Fruit fly (Drosophila melanogaster) whole organism, adult: ENCODE results near the gene SPE.

Source experiments
- CG11617 ChIP-seq: fragments of 200-800 bp; sonication (Bioruptor generic); optimal IDR thresholded peaks from 2 replicates; lab custom pipeline; 2017; ENCODE audit warnings: mild to moderate bottlenecking, missing biosample characterization, missing genetic modification reagents, missing genetic modification characterization
- CG12768 ChIP-seq: fragments of 200-800 bp; sonication (Bioruptor generic); optimal IDR thresholded peaks from 2 replicates; lab custom pipeline; 2017; ENCODE audit warnings: missing biosample characterization, missing genetic modification characterization, mild to moderate bottlenecking, moderate library complexity, missing genetic modification reagents
- CG14711 ChIP-seq: fragments of 200-800 bp; sonication (Bioruptor generic); optimal IDR thresholded peaks from 2 replicates; lab custom pipeline; 2018; ENCODE audit warnings: missing biosample characterization, mild to moderate bottlenecking, missing genetic modification characterization, moderate library complexity
- CG1620 ChIP-seq: fragments of 200-800 bp; sonication (Bioruptor generic); optimal IDR thresholded peaks from 2 replicates; lab custom pipeline; 2016; ENCODE audit warnings: missing biosample characterization, missing genetic modification characterization
- CG33017 ChIP-seq: fragments of 200-800 bp; sonication (Bioruptor generic); optimal IDR thresholded peaks from 2 replicates; lab custom pipeline; 2018; ENCODE audit warnings: missing biosample characterization, mild to moderate bottlenecking, missing genetic modification characterization, moderate library complexity
- CG5204 ChIP-seq: fragments of 200-800 bp; sonication (Bioruptor generic); optimal IDR thresholded peaks from 2 replicates; lab custom pipeline; 2016; ENCODE audit warnings: missing biosample characterization, missing genetic modification characterization
- CG7045 ChIP-seq: fragments of 200-800 bp; sonication (Bioruptor generic); optimal IDR thresholded peaks from 2 replicates; lab custom pipeline; 2017; ENCODE audit warnings: missing biosample characterization, mild to moderate bottlenecking, missing genetic modification characterization
- CG7101 ChIP-seq: fragments of 200-800 bp; sonication (Bioruptor generic); optimal IDR thresholded peaks from 2 replicates; lab custom pipeline; 2018; ENCODE audit warnings: missing biosample characterization, mild to moderate bottlenecking, missing genetic modification characterization, moderate library complexity
- Clk ChIP-seq: fragments of 200-800 bp; sonication (Bioruptor generic); optimal IDR thresholded peaks from 2 replicates; lab custom pipeline; 2017; ENCODE audit warnings: missing biosample characterization, missing genetic modification characterization
- Crg-1 ChIP-seq: fragments of 200-800 bp; sonication (Bioruptor generic); optimal IDR thresholded peaks from 2 replicates; lab custom pipeline; 2016; ENCODE audit warnings: missing biosample characterization, missing genetic modification characterization
- Hr96 ChIP-seq: fragments of 200-800 bp; sonication (Bioruptor generic); optimal IDR thresholded peaks from 2 replicates; lab custom pipeline; 2016; ENCODE audit warnings: missing biosample characterization, missing genetic modification characterization
- Mnt ChIP-seq: fragments of 200-800 bp; sonication (Bioruptor generic); optimal IDR thresholded peaks from 2 replicates; lab custom pipeline; 2016; ENCODE audit warnings: missing biosample characterization, mild to moderate bottlenecking, missing genetic modification characterization
- bab1 ChIP-seq: fragments of 200-800 bp; sonication (Bioruptor generic); optimal IDR thresholded peaks from 3 replicates; lab custom pipeline; 2019; ENCODE audit warnings: missing biosample characterization, mild to moderate bottlenecking, missing genetic modification characterization, moderate library complexity
- cic ChIP-seq: fragments of 200-800 bp; sonication (Bioruptor generic); optimal IDR thresholded peaks from 2 replicates; lab custom pipeline; 2017; ENCODE audit warnings: missing biosample characterization, mild to moderate bottlenecking, missing genetic modification characterization, moderate library complexity
- cnc ChIP-seq, 2 experiments: fragments of >200 bp; optimal IDR thresholded peaks; 2 replicates each; lab custom pipeline; 2017
- kay ChIP-seq: fragments of 200-800 bp; sonication (Bioruptor generic); peaks from one replicate; lab custom pipeline; 2016; ENCODE audit warnings: missing biosample characterization, missing genetic modification characterization, borderline replicate concordance
- ovo ChIP-seq: fragments of 200-800 bp; sonication (Bioruptor generic); optimal IDR thresholded peaks from 2 replicates; lab custom pipeline; 2016; ENCODE audit warnings: missing biosample characterization, missing genetic modification characterization
- pad ChIP-seq: fragments of 200-800 bp; sonication (Bioruptor generic); optimal IDR thresholded peaks from 3 replicates; lab custom pipeline; 2017; ENCODE audit warnings: missing biosample characterization, missing genetic modification characterization, mild to moderate bottlenecking, moderate library complexity, missing genetic modification reagents
- tj ChIP-seq: fragments of 200-800 bp; sonication (Bioruptor generic); optimal IDR thresholded peaks from 3 replicates; lab custom pipeline; 2017; ENCODE audit warnings: missing biosample characterization, mild to moderate bottlenecking, missing genetic modification characterization, moderate library complexity
- toe ChIP-seq: fragments of 200-800 bp; sonication (Bioruptor generic); optimal IDR thresholded peaks from 2 replicates; lab custom pipeline; 2016; ENCODE audit warnings: missing biosample characterization, missing genetic modification characterization

The SPE gene

DNA sequence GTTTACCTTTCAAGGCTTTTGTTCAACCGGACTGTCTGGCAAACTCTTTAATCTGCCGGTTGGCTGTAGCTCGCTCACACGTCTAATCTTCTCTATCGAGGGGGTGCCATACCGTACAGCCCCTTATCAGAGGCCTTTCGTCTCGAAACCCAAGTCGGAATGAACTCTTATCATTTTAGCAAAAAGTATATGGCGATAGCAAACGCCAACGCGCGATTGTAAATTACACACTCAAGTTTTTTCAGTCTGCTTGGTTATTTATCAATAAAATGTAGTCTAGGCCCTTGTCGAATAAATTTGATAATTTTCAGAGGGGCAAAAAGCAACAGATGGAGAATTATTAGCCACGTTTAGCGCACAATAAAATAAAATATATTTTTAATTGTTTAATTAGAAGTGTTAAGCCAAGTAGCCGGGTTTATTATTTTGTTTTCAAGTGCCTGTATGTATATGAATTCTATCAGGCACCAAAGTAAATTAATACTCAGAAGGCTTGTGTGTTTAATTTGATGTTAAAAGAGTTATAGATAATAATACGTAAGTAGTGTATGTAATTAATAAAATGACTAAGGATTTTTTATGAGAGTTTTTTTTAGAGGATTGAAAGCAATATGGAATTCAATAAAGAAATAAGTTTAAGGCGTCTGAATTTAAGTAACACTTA is 38.9 kb downstream of the SPE start:
- TF ChIP-seq CG33017 (tag; lab: Kevin White, UChicago) (peak; percentile 24), bab1 (GFP tag; lab: Kevin White, UChicago) (no peak), CG7101 (tag; lab: Kevin White, UChicago) (no peak), CG1620 (GFP tag; lab: Kevin White, UChicago) (no peak), CG7045 (GFP tag; lab: Kevin White, UChicago) (no peak), toe (GFP tag; lab: Kevin White, UChicago) (no peak), Mnt (peak; percentile 34), kay (GFP tag; lab: Kevin White, UChicago) (no peak), Hr96 (GFP tag; lab: Kevin White, UChicago) (no peak), Crg-1 (GFP tag; lab: Kevin White, UChicago) (no peak), CG12768 (GFP tag; lab: Kevin White, UChicago) (peak; percentile 18), pad (no peak), cnc (optimal IDR thresholded peaks at IDR 0.05; lab: Kevin White, UChicago) (peak in 1 of 2 experiments; percentile 16), cic (GFP tag; lab: Kevin White, UChicago) (peak; percentile 90), CG11617 (GFP tag; lab: Kevin White, UChicago) (no peak), ovo (GFP tag; lab: Kevin White, UChicago) (no peak), CG14711 (no peak), CG5204 (no peak), Clk (no peak), tj (no peak)

DNA sequence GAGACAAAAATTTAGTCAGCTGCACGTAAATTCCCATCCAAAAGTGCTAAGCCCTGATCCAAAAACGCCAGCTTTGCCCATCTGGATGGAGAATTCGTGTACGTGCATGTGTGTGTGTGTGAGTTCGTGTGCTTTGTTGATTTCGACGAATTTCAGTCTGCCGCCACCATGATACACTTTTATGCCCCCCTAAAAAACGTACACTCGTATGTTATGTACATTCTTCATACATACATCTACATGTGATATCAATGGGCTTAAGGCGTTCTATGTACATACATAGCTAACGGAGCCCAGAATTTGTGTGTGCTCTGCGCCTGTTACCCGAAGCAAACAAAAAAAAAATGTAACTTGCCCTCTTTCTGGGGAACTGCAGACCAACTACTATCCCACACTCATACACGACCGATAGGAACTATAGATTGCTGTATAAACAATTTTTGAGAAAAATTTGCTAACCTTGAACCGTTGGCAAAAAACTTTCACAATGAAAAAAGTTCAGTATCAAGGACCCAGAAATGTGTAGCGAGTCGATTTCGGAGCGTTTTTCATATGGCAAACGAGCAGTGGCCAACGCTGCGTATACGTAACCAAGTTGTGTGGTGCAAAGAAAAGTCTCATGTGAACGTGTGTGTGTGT is 39.8 kb downstream of the SPE start:
- TF ChIP-seq CG12768 (GFP tag; lab: Kevin White, UChicago) (peak; percentile 32), toe (GFP tag; lab: Kevin White, UChicago) (no peak)

DNA sequence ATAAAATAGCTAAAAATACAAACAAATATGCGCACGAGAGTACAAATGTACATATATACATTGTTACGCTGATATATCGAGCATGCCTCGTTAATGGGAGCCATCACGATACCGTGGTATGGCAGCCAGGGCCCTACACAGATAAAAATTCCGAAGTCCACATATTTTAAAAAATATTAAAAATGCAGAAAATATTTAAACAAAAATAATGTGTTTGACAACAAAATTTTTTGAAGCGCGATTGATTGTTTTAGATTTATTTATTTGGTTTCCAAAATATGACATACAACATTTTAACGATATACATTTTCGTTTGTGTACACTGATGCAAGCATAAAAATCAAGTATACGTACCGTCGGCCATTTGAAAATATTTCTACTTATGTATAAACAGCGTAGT is 40.7 kb downstream of the SPE start:
- TF ChIP-seq CG12768 (GFP tag; lab: Kevin White, UChicago), result peak; percentile 49
- no peak for TF ChIP-seq cic (GFP tag; lab: Kevin White, UChicago)
- no peak for TF ChIP-seq Crg-1 (GFP tag; lab: Kevin White, UChicago)
- peak; percentile 78 for TF ChIP-seq CG7045 (GFP tag; lab: Kevin White, UChicago)
- TF ChIP-seq Mnt, result peak; percentile 25
- TF ChIP-seq CG1620 (GFP tag; lab: Kevin White, UChicago), result no peak
- no peak for TF ChIP-seq ovo (GFP tag; lab: Kevin White, UChicago)
- TF ChIP-seq CG5204, result peak; percentile 66
- TF ChIP-seq toe (GFP tag; lab: Kevin White, UChicago), result peak; percentile 67
- peak; percentile 13 for TF ChIP-seq tj
- peak; percentile 88 for TF ChIP-seq kay (GFP tag; lab: Kevin White, UChicago)
- TF ChIP-seq CG7101 (tag; lab: Kevin White, UChicago), result peak; percentile 76
- peak; percentile 20 for TF ChIP-seq bab1 (GFP tag; lab: Kevin White, UChicago)
- TF ChIP-seq cnc (optimal IDR thresholded peaks at IDR 0.05; lab: Kevin White, UChicago), result no peak
- peak; percentile 4 for TF ChIP-seq Hr96 (GFP tag; lab: Kevin White, UChicago)
- TF ChIP-seq CG14711, result peak; percentile 79
- TF ChIP-seq CG11617 (GFP tag; lab: Kevin White, UChicago), result peak; percentile 69
- TF ChIP-seq pad, result peak; percentile 22
- TF ChIP-seq CG33017 (tag; lab: Kevin White, UChicago), result peak; percentile 87
- no peak for TF ChIP-seq Clk

DNA sequence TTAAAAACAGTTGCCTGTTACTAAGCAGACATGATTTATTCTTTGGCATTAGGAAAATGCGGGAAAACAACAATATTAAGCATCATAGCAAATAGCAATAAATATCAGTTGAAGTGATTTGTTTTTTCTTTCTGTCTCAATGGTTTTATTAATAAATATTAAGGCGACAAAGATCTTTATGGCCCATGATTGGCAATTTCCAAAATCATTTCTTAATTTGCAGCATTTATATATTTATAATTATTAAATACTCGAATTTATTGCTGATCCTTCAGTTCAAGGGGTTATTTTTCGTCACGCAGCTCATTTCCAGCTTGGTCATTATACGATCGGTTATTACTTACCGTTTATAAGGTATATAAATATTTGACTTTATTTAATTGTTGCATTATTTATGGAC is 41.6 kb downstream of the SPE start:
- TF ChIP-seq CG14711 (no peak), Mnt (no peak), cnc (optimal IDR thresholded peaks at IDR 0.05; lab: Kevin White, UChicago) (no peak), ovo (GFP tag; lab: Kevin White, UChicago) (no peak), CG12768 (GFP tag; lab: Kevin White, UChicago) (no peak), CG1620 (GFP tag; lab: Kevin White, UChicago) (no peak), CG5204 (no peak), cic (GFP tag; lab: Kevin White, UChicago) (no peak), tj (no peak), CG7045 (GFP tag; lab: Kevin White, UChicago) (no peak), bab1 (GFP tag; lab: Kevin White, UChicago) (no peak), pad (no peak), toe (GFP tag; lab: Kevin White, UChicago) (no peak), kay (GFP tag; lab: Kevin White, UChicago) (no peak), Hr96 (GFP tag; lab: Kevin White, UChicago) (no peak), CG33017 (tag; lab: Kevin White, UChicago) (no peak), Clk (no peak)

DNA sequence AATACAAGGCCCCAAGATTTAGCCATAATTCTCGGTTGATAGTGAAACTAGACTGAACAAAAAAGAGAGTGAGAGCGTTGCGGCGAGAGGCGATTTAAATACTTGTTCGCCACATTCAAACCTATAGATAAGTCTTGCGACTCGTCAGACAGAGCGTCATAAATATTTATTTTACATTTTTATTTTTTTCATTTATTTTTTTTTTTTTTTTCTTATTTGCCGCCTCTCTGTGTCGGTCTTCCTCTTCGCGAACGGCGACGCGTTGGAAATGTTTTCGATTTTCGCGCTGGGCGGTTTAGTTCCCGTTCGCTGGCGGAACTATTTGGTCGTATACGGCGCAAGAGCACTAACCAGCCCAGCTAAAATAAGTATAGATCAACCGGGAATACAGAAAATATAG is 42.0 kb downstream of the SPE start:
- no peak for TF ChIP-seq Hr96 (GFP tag; lab: Kevin White, UChicago)
- TF ChIP-seq Clk, result no peak
- no peak for TF ChIP-seq toe (GFP tag; lab: Kevin White, UChicago)
- TF ChIP-seq CG7045 (GFP tag; lab: Kevin White, UChicago), result no peak
- no peak for TF ChIP-seq pad
- TF ChIP-seq kay (GFP tag; lab: Kevin White, UChicago), result peak; percentile 96
- peak; percentile 79 for TF ChIP-seq CG12768 (GFP tag; lab: Kevin White, UChicago)
- TF ChIP-seq Mnt, result peak; percentile 62
- TF ChIP-seq cnc (optimal IDR thresholded peaks at IDR 0.05; lab: Kevin White, UChicago), result no peak
- TF ChIP-seq CG14711, result no peak
- TF ChIP-seq CG11617 (GFP tag; lab: Kevin White, UChicago), result no peak
- no peak for TF ChIP-seq CG1620 (GFP tag; lab: Kevin White, UChicago)
- no peak for TF ChIP-seq bab1 (GFP tag; lab: Kevin White, UChicago)
- TF ChIP-seq CG33017 (tag; lab: Kevin White, UChicago), result peak; percentile 53
- TF ChIP-seq tj, result peak; percentile 22
- peak; percentile 85 for TF ChIP-seq cic (GFP tag; lab: Kevin White, UChicago)
- TF ChIP-seq CG5204, result peak; percentile 16
- TF ChIP-seq CG7101 (tag; lab: Kevin White, UChicago), result peak; percentile 26
- peak; percentile 24 for TF ChIP-seq ovo (GFP tag; lab: Kevin White, UChicago)
- TF ChIP-seq Crg-1 (GFP tag; lab: Kevin White, UChicago), result no peak
